Fruit fly (Drosophila melanogaster) whole organism, embryonic: ENCODE measurements around the gene CG43800.

Experiments used
- ATbp ChIP-seq: fragments of 200-800 bp; sonication (Bioruptor generic); optimal IDR thresholded peaks from 2 replicates; lab custom pipeline; 2017; ENCODE audit warnings: missing biosample characterization, mild to moderate bottlenecking, missing genetic modification characterization, missing genetic modification reagents
- Ada2b ChIP-seq: fragments of 200-800 bp; sonication (Bioruptor generic); IDR thresholded peaks from 2 replicates; pipeline ENCODE4 v1.3.6; 2022; ENCODE audit warnings: missing biosample characterization, missing genetic modification characterization
- Aef1 ChIP-seq: fragments of 200-800 bp; sonication (Bioruptor generic); IDR thresholded peaks from 3 replicates; pipeline ENCODE4 v1.3.6; 2022; ENCODE audit warnings: missing biosample characterization, missing genetic modification characterization
- Atf6 ChIP-seq: fragments of 200-800 bp; sonication (Bioruptor generic); IDR thresholded peaks from 2 replicates; pipeline ENCODE4 v1.3.6; 2022; ENCODE audit warnings: missing biosample characterization, missing genetic modification characterization
- Bdp1 ChIP-seq: fragments of 200-800 bp; sonication (Bioruptor generic); optimal IDR thresholded peaks from 3 replicates; lab custom pipeline; 2016; ENCODE audit warnings: missing biosample characterization, missing genetic modification characterization
- CG10321 ChIP-seq: fragments of 200-800 bp; sonication (Bioruptor generic); IDR thresholded peaks from 2 replicates; pipeline ENCODE4 v1.3.6; 2022; ENCODE audit warnings: missing biosample characterization, missing genetic modification characterization
- CG12659 ChIP-seq: fragments of 200-800 bp; sonication (Bioruptor generic); optimal IDR thresholded peaks from 3 replicates; lab custom pipeline; 2017; ENCODE audit warnings: mild to moderate bottlenecking, missing biosample characterization, missing genetic modification reagents, missing genetic modification characterization
- CG13424 ChIP-seq: fragments of 200-800 bp; sonication (Bioruptor generic); optimal IDR thresholded peaks from 2 replicates; lab custom pipeline; 2019; ENCODE audit warnings: missing biosample characterization, mild to moderate bottlenecking, missing genetic modification characterization, moderate library complexity
- CG14014 ChIP-seq: fragments of 200-800 bp; sonication (Bioruptor generic); IDR thresholded peaks from 2 replicates; pipeline ENCODE4 v1.3.6; 2022; ENCODE audit warnings: missing biosample characterization, missing genetic modification characterization
- CG14667 ChIP-seq: fragments of 200-800 bp; sonication (Bioruptor generic); IDR thresholded peaks from 2 replicates; pipeline ENCODE4 v1.3.6; 2022; ENCODE audit warnings: missing biosample characterization, missing genetic modification characterization
- CG1602 ChIP-seq: fragments of 200-800 bp; sonication (Bioruptor generic); optimal IDR thresholded peaks from 3 replicates; lab custom pipeline; 2016; ENCODE audit warnings: missing biosample characterization, missing genetic modification characterization
- CG16863 ChIP-seq: fragments of 200-800 bp; sonication (Bioruptor generic); optimal IDR thresholded peaks from 3 replicates; lab custom pipeline; 2016; ENCODE audit warnings: missing biosample characterization, missing genetic modification characterization
- CG17829 ChIP-seq: fragments of 200-800 bp; optimal IDR thresholded peaks from 2 replicates; lab custom pipeline; 2019; ENCODE audit warnings: missing biosample characterization, mild to moderate bottlenecking, missing genetic modification characterization, moderate library complexity
- CG2875 ChIP-seq: fragments of 200-800 bp; sonication (Bioruptor generic); optimal IDR thresholded peaks from 2 replicates; lab custom pipeline; 2017; ENCODE audit warnings: missing biosample characterization, mild to moderate bottlenecking, missing genetic modification characterization, missing genetic modification reagents
- CG31224 ChIP-seq: fragments of 200-800 bp; sonication (Bioruptor generic); IDR thresholded peaks from 2 replicates; pipeline ENCODE4 v1.3.6; 2022; ENCODE audit warnings: missing biosample characterization, missing genetic modification characterization
- CG31388 ChIP-seq: fragments of 200-800 bp; sonication (Bioruptor generic); optimal IDR thresholded peaks from 2 replicates; lab custom pipeline; 2016; ENCODE audit warnings: missing biosample characterization, missing genetic modification characterization
- CG3838 ChIP-seq: fragments of 200-800 bp; sonication (Bioruptor generic); optimal IDR thresholded peaks from 3 replicates; lab custom pipeline; 2016; ENCODE audit warnings: missing biosample characterization, missing genetic modification characterization
- CG4854 ChIP-seq: fragments of 200-800 bp; sonication (Bioruptor generic); optimal IDR thresholded peaks from 2 replicates; lab custom pipeline; 2016; ENCODE audit warnings: missing biosample characterization, missing genetic modification characterization, inconsistent platforms
- CG5953 ChIP-seq: fragments of 200-800 bp; sonication (Bioruptor generic); IDR thresholded peaks from 2 replicates; pipeline ENCODE4 v1.3.6; 2022; ENCODE audit warnings: missing biosample characterization, missing genetic modification characterization
- CG6654 ChIP-seq: fragments of 200-800 bp; sonication (Bioruptor generic); optimal IDR thresholded peaks from 2 replicates; lab custom pipeline; 2017; ENCODE audit warnings: missing biosample characterization, mild to moderate bottlenecking, missing genetic modification characterization
- CG7372 ChIP-seq: fragments of 200-800 bp; sonication (Bioruptor generic); IDR thresholded peaks from 2 replicates; pipeline ENCODE4 v1.3.6; 2022; ENCODE audit warnings: missing biosample characterization, missing genetic modification characterization
- CG8089 ChIP-seq: fragments of 200-800 bp; sonication (Bioruptor generic); optimal IDR thresholded peaks from 3 replicates; lab custom pipeline; 2016; ENCODE audit warnings: missing biosample characterization, missing genetic modification characterization
- CG8281 ChIP-seq: fragments of 200-800 bp; sonication (Bioruptor generic); optimal IDR thresholded peaks from 2 replicates; lab custom pipeline; 2018; ENCODE audit warnings: missing biosample characterization, mild to moderate bottlenecking, missing genetic modification characterization, moderate library complexity
- CG9817 ChIP-seq: fragments of 200-800 bp; sonication (Bioruptor generic); optimal IDR thresholded peaks from 2 replicates; lab custom pipeline; 2018; ENCODE audit warnings: missing biosample characterization, mild to moderate bottlenecking, missing genetic modification characterization, moderate library complexity
- Dbx ChIP-seq: fragments of 200-800 bp; sonication (Bioruptor generic); IDR thresholded peaks from 3 replicates; pipeline ENCODE4 v1.3.6; 2022; ENCODE audit warnings: missing biosample characterization, missing genetic modification characterization
- Drgx ChIP-seq: fragments of 200-800 bp; sonication (Bioruptor generic); IDR thresholded peaks from 2 replicates; pipeline ENCODE4 v1.3.6; 2022; ENCODE audit warnings: missing biosample characterization, missing genetic modification characterization
- E2f2 ChIP-seq: fragments of 200-800 bp; sonication (Bioruptor generic); IDR thresholded peaks from 2 replicates; pipeline ENCODE4 v1.3.6; 2022; ENCODE audit warnings: missing biosample characterization, missing genetic modification characterization
- Hey ChIP-seq: fragments of 200-800 bp; sonication (Bioruptor generic); optimal IDR thresholded peaks from 3 replicates; lab custom pipeline; 2018; ENCODE audit warnings: missing biosample characterization, mild to moderate bottlenecking, missing genetic modification characterization
- Hmr ChIP-seq: fragments of 200-800 bp; sonication (Bioruptor generic); optimal IDR thresholded peaks from 3 replicates; lab custom pipeline; 2017; ENCODE audit warnings: mild to moderate bottlenecking, missing biosample characterization, missing genetic modification reagents, missing genetic modification characterization
- Hr39 ChIP-seq: fragments of >200 bp; optimal IDR thresholded peaks from 2 replicates; lab custom pipeline; 2017
- Lim3 ChIP-seq: fragments of 200-800 bp; sonication (Bioruptor generic); IDR thresholded peaks from 2 replicates; pipeline ENCODE4 v1.3.6; 2022; ENCODE audit warnings: missing biosample characterization, missing genetic modification characterization
- Ptx1 ChIP-seq: fragments of 200-800 bp; sonication (Bioruptor generic); IDR thresholded peaks from 2 replicates; pipeline ENCODE4 v1.3.6; 2022; ENCODE audit warnings: missing biosample characterization, missing genetic modification characterization
- Six4 ChIP-seq: fragments of 200-800 bp; sonication (Bioruptor generic); optimal IDR thresholded peaks from 2 replicates; lab custom pipeline; 2016; ENCODE audit warnings: missing biosample characterization, missing genetic modification characterization
- Ssrp ChIP-seq: fragments of 200-800 bp; sonication (Bioruptor generic); optimal IDR thresholded peaks from 2 replicates; lab custom pipeline; 2018; ENCODE audit warnings: missing biosample characterization, mild to moderate bottlenecking, missing genetic modification characterization, moderate library complexity
- Tbp ChIP-seq: fragments of >200 bp; optimal IDR thresholded peaks from 2 replicates; lab custom pipeline; 2018; ENCODE audit warnings: missing biosample characterization, missing genetic modification characterization
- al ChIP-seq: fragments of 200-800 bp; sonication (Bioruptor generic); IDR thresholded peaks from 2 replicates; pipeline ENCODE4 v1.3.6; 2022; ENCODE audit warnings: missing biosample characterization, missing genetic modification characterization
- ase ChIP-seq: fragments of 200-800 bp; sonication (Bioruptor generic); IDR thresholded peaks from 3 replicates; pipeline ENCODE4 v1.3.6; 2022; ENCODE audit warnings: missing biosample characterization, missing genetic modification characterization
- croc ChIP-seq: fragments of 200-800 bp; sonication (Bioruptor generic); conservative IDR thresholded peaks from 3 replicates; pipeline ENCODE4 v1.3.6; 2022; ENCODE audit warnings: missing biosample characterization, missing genetic modification characterization
- eve ChIP-seq, 2 experiments: fragments of >200 bp; optimal IDR thresholded peaks; 2 replicates each; lab custom pipeline; 2017; ENCODE audit warnings: missing biosample characterization in 2 of 2, missing genetic modification characterization in 2 of 2
- gem ChIP-seq: fragments of 200-800 bp; sonication (Bioruptor generic); optimal IDR thresholded peaks from 2 replicates; lab custom pipeline; 2019; ENCODE audit warnings: missing biosample characterization, mild to moderate bottlenecking, missing genetic modification characterization, moderate library complexity
- jing ChIP-seq: fragments of 200-800 bp; sonication (Bioruptor generic); optimal IDR thresholded peaks from 2 replicates; lab custom pipeline; 2018; ENCODE audit warnings: missing biosample characterization, mild to moderate bottlenecking, missing genetic modification characterization
- mirr ChIP-seq: fragments of 200-800 bp; sonication (Bioruptor generic); optimal IDR thresholded peaks from 3 replicates; lab custom pipeline; 2018; ENCODE audit warnings: missing biosample characterization, mild to moderate bottlenecking, missing genetic modification characterization
- p53 ChIP-seq: fragments of 200-800 bp; sonication (Bioruptor generic); optimal IDR thresholded peaks from 2 replicates; lab custom pipeline; 2016; ENCODE audit warnings: missing biosample characterization, missing genetic modification characterization
- pros ChIP-seq: fragments of 200-800 bp; sonication (Bioruptor generic); optimal IDR thresholded peaks from 3 replicates; lab custom pipeline; 2019; ENCODE audit warnings: missing biosample characterization, mild to moderate bottlenecking, missing genetic modification characterization, moderate library complexity
- psq ChIP-seq: fragments of 200-800 bp; sonication (Bioruptor generic); optimal IDR thresholded peaks from 2 replicates; lab custom pipeline; 2017; ENCODE audit warnings: missing biosample characterization, missing genetic modification characterization
- ro ChIP-seq: fragments of 200-800 bp; sonication (Bioruptor generic); IDR thresholded peaks from 2 replicates; pipeline ENCODE4 v1.3.6; 2022; ENCODE audit warnings: missing biosample characterization, missing genetic modification characterization
- shn ChIP-seq: fragments of 200-800 bp; sonication (Bioruptor generic); optimal IDR thresholded peaks from 3 replicates; lab custom pipeline; 2016; ENCODE audit warnings: missing biosample characterization, missing genetic modification characterization
- ssp ChIP-seq: fragments of 200-800 bp; sonication (Bioruptor generic); IDR thresholded peaks from 2 replicates; pipeline ENCODE4 v1.3.6; 2022; ENCODE audit warnings: missing biosample characterization, missing genetic modification characterization
- toy ChIP-seq: fragments of 200-800 bp; sonication (Bioruptor generic); IDR thresholded peaks from 2 replicates; pipeline ENCODE4 v1.3.6; 2022; ENCODE audit warnings: missing biosample characterization, missing genetic modification characterization
- vnd ChIP-seq: fragments of 200-800 bp; sonication (Bioruptor generic); IDR thresholded peaks from 3 replicates; pipeline ENCODE4 v1.3.6; 2022; ENCODE audit warnings: missing biosample characterization, missing genetic modification characterization; ENCODE audit not compliant: partially characterized antibody
- wdn ChIP-seq: fragments of 200-800 bp; sonication (Bioruptor generic); IDR thresholded peaks from 2 replicates; pipeline ENCODE4 v1.3.6; 2022; ENCODE audit warnings: missing biosample characterization, missing genetic modification characterization
- yki ChIP-seq: fragments of >200 bp; optimal IDR thresholded peaks from 3 replicates; lab custom pipeline; 2018

The CG43800 gene

dm6 chr2L:7194351-7195037 lies 38.1 kb downstream of the CG43800 start, which contains the start of gene CG4497 (continued):
- peak; percentile 78 for TF ChIP-seq Drgx (GFP tag; lab: Robert Waterston, UW)
- TF ChIP-seq CG16863 (GFP tag; lab: Kevin White, UChicago): peak; percentile 93
- TF ChIP-seq CG14014 (GFP tag; lab: Robert Waterston, UW): peak; percentile 93
- TF ChIP-seq CG31388 (GFP tag; lab: Kevin White, UChicago): peak; percentile 81
- peak; percentile 96 for TF ChIP-seq CG7372 (GFP tag; lab: Robert Waterston, UW)
- TF ChIP-seq Hr39: peak; percentile 54
- no peak for TF ChIP-seq pros (GFP tag; lab: Kevin White, UChicago)
- peak; percentile 83 for TF ChIP-seq CG31224 (GFP tag; lab: Robert Waterston, UW)
- peak; percentile 97 for TF ChIP-seq E2f2 (GFP tag; lab: Robert Waterston, UW)
- TF ChIP-seq eve (GFP tag; optimal IDR thresholded peaks at IDR 0.05; lab: Kevin White, UChicago): peak in 1 of 2 experiments; percentile 90
- TF ChIP-seq wdn: peak; percentile 89
- TF ChIP-seq ATbp (GFP tag; lab: Kevin White, UChicago): peak; percentile 50
- peak; percentile 95 for TF ChIP-seq CG9817
- peak; percentile 41 for TF ChIP-seq Hey (tag; lab: Kevin White, UChicago)
- peak; percentile 84 for TF ChIP-seq CG14667 (GFP tag; lab: Robert Waterston, UW)
- peak; percentile 93 for TF ChIP-seq CG1602 (GFP tag; lab: Kevin White, UChicago)
- peak; percentile 57; the same call in 1 of the 2 replicates for TF ChIP-seq CG10321 (GFP tag; lab: Robert Waterston, UW)
- peak; percentile 86 for TF ChIP-seq Six4 (GFP tag; lab: Kevin White, UChicago)
- TF ChIP-seq gem (tag; lab: Kevin White, UChicago): peak; percentile 96
- TF ChIP-seq CG12659: peak; percentile 87
- TF ChIP-seq CG3838: peak; percentile 44
- peak; percentile 89 for TF ChIP-seq Hmr (GFP tag; lab: Kevin White, UChicago)
- TF ChIP-seq CG4854 (GFP tag; lab: Kevin White, UChicago): peak; percentile 91
- TF ChIP-seq CG2875: peak; percentile 39
- TF ChIP-seq CG5953: peak; percentile 82
- TF ChIP-seq Dbx (GFP tag; lab: Robert Waterston, UW): peak; percentile 98
- TF ChIP-seq shn (GFP tag; lab: Kevin White, UChicago): peak; percentile 98
- TF ChIP-seq Ptx1 (GFP tag; lab: Robert Waterston, UW): peak; percentile 97
- TF ChIP-seq toy: peak; percentile 76
- peak; percentile 77 for TF ChIP-seq psq (GFP tag; lab: Kevin White, UChicago)
- TF ChIP-seq yki (lab: Kevin White, UChicago): no peak
- peak; percentile 91 for TF ChIP-seq ssp (GFP tag; lab: Robert Waterston, UW)
- TF ChIP-seq croc (GFP tag; lab: Robert Waterston, UW): peak; percentile 92
- peak; percentile 94 for TF ChIP-seq Ssrp (tag; lab: Kevin White, UChicago)
- peak; percentile 96 for TF ChIP-seq Aef1
- peak; percentile 64 for TF ChIP-seq CG6654 (GFP tag; lab: Kevin White, UChicago)
- TF ChIP-seq Ada2b (GFP tag; lab: Robert Waterston, UW): peak; percentile 93
- TF ChIP-seq p53 (GFP tag; lab: Kevin White, UChicago): peak; percentile 88
- TF ChIP-seq CG13424: peak; percentile 98
- TF ChIP-seq ro (GFP tag; lab: Robert Waterston, UW): peak; percentile 73
- TF ChIP-seq CG8281 (tag; lab: Kevin White, UChicago): peak; percentile 53
- peak; percentile 91 for TF ChIP-seq Bdp1 (GFP tag; lab: Kevin White, UChicago)
- peak; percentile 82 for TF ChIP-seq CG17829 (tag; lab: Kevin White, UChicago)
- peak; percentile 92 for TF ChIP-seq CG8089 (GFP tag; lab: Kevin White, UChicago)
- TF ChIP-seq Lim3: peak; percentile 78
- peak; percentile 95 for TF ChIP-seq Atf6 (GFP tag; lab: Robert Waterston, UW)
- peak; percentile 89 for TF ChIP-seq vnd (GFP tag; lab: Robert Waterston, UW)
- no peak for TF ChIP-seq Tbp (GFP tag; lab: Kevin White, UChicago)
- peak; percentile 91 for TF ChIP-seq ase (GFP tag; lab: Robert Waterston, UW)
- TF ChIP-seq mirr: peak; percentile 78
- peak; percentile 89 for TF ChIP-seq al (GFP tag; lab: Robert Waterston, UW)
- peak; percentile 78 for TF ChIP-seq jing
